Fruit fly (Drosophila melanogaster) whole organism, embryonic: ENCODE results near the gene CG13126.

Experiments
- Blimp-1 ChIP-seq: fragments of 200-800 bp; sonication (Bioruptor generic); optimal IDR thresholded peaks from 3 replicates; lab custom pipeline; 2018; ENCODE audit warnings: missing biosample characterization, missing genetic modification characterization, mild to moderate bottlenecking, moderate library complexity, missing genetic modification reagents
- C15 ChIP-seq: fragments of 200-800 bp; sonication (Bioruptor generic); IDR thresholded peaks from 3 replicates; pipeline ENCODE4 v1.3.6; 2022; ENCODE audit warnings: missing biosample characterization, missing genetic modification characterization
- CG1233 ChIP-seq: fragments of 200-800 bp; sonication (Bioruptor generic); optimal IDR thresholded peaks from 4 replicates; lab custom pipeline; 2018; ENCODE audit warnings: missing biosample characterization, mild to moderate bottlenecking, missing genetic modification characterization
- CG14050 ChIP-seq: fragments of 200-800 bp; sonication (Bioruptor generic); IDR thresholded peaks from 3 replicates; pipeline ENCODE4 v1.3.6; 2022; ENCODE audit warnings: missing biosample characterization, missing genetic modification characterization
- CG15479 ChIP-seq: fragments of 200-800 bp; sonication (Bioruptor generic); optimal IDR thresholded peaks from 3 replicates; lab custom pipeline; 2019; ENCODE audit warnings: missing biosample characterization, mild to moderate bottlenecking, missing genetic modification characterization, moderate library complexity
- CG17186 ChIP-seq: fragments of 200-800 bp; sonication (Bioruptor generic); optimal IDR thresholded peaks from 3 replicates; lab custom pipeline; 2017; ENCODE audit warnings: missing biosample characterization, missing genetic modification reagents, missing genetic modification characterization
- CG1792 ChIP-seq: fragments of 200-800 bp; sonication (Bioruptor generic); optimal IDR thresholded peaks from 2 replicates; lab custom pipeline; 2016; ENCODE audit warnings: missing biosample characterization, missing genetic modification characterization
- CG18011 ChIP-seq: fragments of 200-800 bp; sonication (Bioruptor generic); optimal IDR thresholded peaks from 2 replicates; lab custom pipeline; 2017; ENCODE audit warnings: missing biosample characterization, missing genetic modification characterization, mild to moderate bottlenecking, moderate library complexity, missing genotype
- CG18262 ChIP-seq: fragments of 200-800 bp; optimal IDR thresholded peaks from 3 replicates; lab custom pipeline; 2019; ENCODE audit warnings: missing biosample characterization, mild to moderate bottlenecking, missing genetic modification characterization, moderate library complexity
- CG30020 ChIP-seq: fragments of 200-800 bp; optimal IDR thresholded peaks from 2 replicates; lab custom pipeline; 2019; ENCODE audit warnings: missing biosample characterization, mild to moderate bottlenecking, missing genetic modification characterization, moderate library complexity
- CG31388 ChIP-seq: fragments of 200-800 bp; sonication (Bioruptor generic); optimal IDR thresholded peaks from 2 replicates; lab custom pipeline; 2016; ENCODE audit warnings: missing biosample characterization, missing genetic modification characterization
- CG3281 ChIP-seq: fragments of 200-800 bp; sonication (Bioruptor generic); optimal IDR thresholded peaks from 3 replicates; lab custom pipeline; 2017; ENCODE audit warnings: missing biosample characterization, mild to moderate bottlenecking, missing genetic modification characterization
- CG3726 ChIP-seq: fragments of 200-800 bp; sonication (Bioruptor generic); IDR thresholded peaks from 3 replicates; pipeline ENCODE4, ENCODE4 v1.3.6; 2022; ENCODE audit warnings: missing biosample characterization, missing genetic modification characterization
- CG4617 ChIP-seq: fragments of 200-800 bp; sonication (Bioruptor generic); optimal IDR thresholded peaks from 3 replicates; lab custom pipeline; 2016; ENCODE audit warnings: missing biosample characterization, missing genetic modification characterization, borderline replicate concordance
- CG7928 ChIP-seq: fragments of 200-800 bp; sonication (Bioruptor generic); optimal IDR thresholded peaks from 2 replicates; lab custom pipeline; 2017; ENCODE audit warnings: missing biosample characterization, mild to moderate bottlenecking, missing genetic modification characterization
- CG8089 ChIP-seq: fragments of 200-800 bp; sonication (Bioruptor generic); optimal IDR thresholded peaks from 3 replicates; lab custom pipeline; 2016; ENCODE audit warnings: missing biosample characterization, missing genetic modification characterization
- CG8944 ChIP-seq: fragments of 200-800 bp; sonication (Bioruptor generic); optimal IDR thresholded peaks from 3 replicates; lab custom pipeline; 2016; ENCODE audit warnings: missing biosample characterization, missing genetic modification characterization
- CTCF ChIP-seq: fragments of 200-800 bp; sonication (Bioruptor generic); optimal IDR thresholded peaks from 2 replicates; lab custom pipeline; 2017; ENCODE audit warnings: missing biosample characterization, mild to moderate bottlenecking, missing genetic modification characterization, moderate library complexity
- Dad ChIP-seq: fragments of 200-800 bp; sonication (Bioruptor generic); optimal IDR thresholded peaks from 3 replicates; lab custom pipeline; 2016; ENCODE audit warnings: missing biosample characterization, missing genetic modification characterization
- Dbx ChIP-seq: fragments of 200-800 bp; sonication (Bioruptor generic); IDR thresholded peaks from 3 replicates; pipeline ENCODE4 v1.3.6; 2022; ENCODE audit warnings: missing biosample characterization, missing genetic modification characterization
- Deaf1 ChIP-seq: fragments of 200-800 bp; optimal IDR thresholded peaks from 3 replicates; lab custom pipeline; 2019; ENCODE audit warnings: missing biosample characterization, mild to moderate bottlenecking, missing genetic modification characterization, moderate library complexity
- HLH3B ChIP-seq: fragments of 200-800 bp; sonication (Bioruptor generic); IDR thresholded peaks from 2 replicates; pipeline ENCODE4 v1.3.6; 2022; ENCODE audit warnings: missing biosample characterization, missing genetic modification characterization
- HLHmδ ChIP-seq: fragments of 200-800 bp; sonication (Bioruptor generic); optimal IDR thresholded peaks from 2 replicates; lab custom pipeline; 2018; ENCODE audit warnings: missing biosample characterization, mild to moderate bottlenecking, missing genetic modification characterization, moderate library complexity
- Hey ChIP-seq: fragments of 200-800 bp; sonication (Bioruptor generic); optimal IDR thresholded peaks from 3 replicates; lab custom pipeline; 2018; ENCODE audit warnings: missing biosample characterization, mild to moderate bottlenecking, missing genetic modification characterization
- Hmx ChIP-seq: fragments of 200-800 bp; sonication (Bioruptor generic); optimal IDR thresholded peaks from 2 replicates; lab custom pipeline; 2016; ENCODE audit warnings: missing biosample characterization, missing genetic modification characterization
- Kr ChIP-seq: fragments of 200-800 bp; sonication (Bioruptor generic); optimal IDR thresholded peaks from 2 replicates; lab custom pipeline; 2017; ENCODE audit warnings: missing biosample characterization, mild to moderate bottlenecking, missing genetic modification characterization
- MTF-1 ChIP-seq: fragments of 200-800 bp; sonication (Bioruptor generic); optimal IDR thresholded peaks from 2 replicates; lab custom pipeline; 2018; ENCODE audit warnings: missing biosample characterization, mild to moderate bottlenecking, missing genetic modification characterization, borderline replicate concordance
- Mes4 ChIP-seq: fragments of 200-800 bp; sonication (Bioruptor generic); optimal IDR thresholded peaks from 2 replicates; lab custom pipeline; 2016; ENCODE audit warnings: missing biosample characterization, missing genetic modification characterization
- Myb ChIP-seq: fragments of 200-800 bp; sonication (Bioruptor generic); optimal IDR thresholded peaks from 2 replicates; lab custom pipeline; 2016; ENCODE audit warnings: missing biosample characterization, missing genetic modification characterization
- Opbp ChIP-seq: fragments of 200-800 bp; sonication (Bioruptor generic); IDR thresholded peaks from 3 replicates; pipeline ENCODE4 v1.3.6; 2022; ENCODE audit warnings: missing biosample characterization, missing genetic modification characterization; ENCODE audit not compliant: partially characterized antibody
- Side ChIP-seq: fragments of 200-800 bp; sonication (Bioruptor generic); optimal IDR thresholded peaks from 2 replicates; lab custom pipeline; 2016; ENCODE audit warnings: missing biosample characterization, missing genetic modification characterization
- TFAM ChIP-seq: fragments of 200-800 bp; sonication (Bioruptor generic); optimal IDR thresholded peaks from 2 replicates; lab custom pipeline; 2017; ENCODE audit warnings: missing biosample characterization, missing genetic modification characterization, inconsistent platforms
- abd-A ChIP-seq: fragments of 200-800 bp; sonication (Bioruptor generic); optimal IDR thresholded peaks from 3 replicates; lab custom pipeline; 2019; ENCODE audit warnings: missing biosample characterization, mild to moderate bottlenecking, missing genetic modification characterization, moderate library complexity
- ac ChIP-seq: fragments of 200-800 bp; sonication (Bioruptor generic); optimal IDR thresholded peaks from 3 replicates; lab custom pipeline; 2017; ENCODE audit warnings: missing biosample characterization, mild to moderate bottlenecking, missing genetic modification characterization
- ara ChIP-seq: fragments of 200-800 bp; sonication (Bioruptor generic); IDR thresholded peaks from 2 replicates; pipeline ENCODE4 v1.3.6; 2022; ENCODE audit warnings: missing biosample characterization, missing genetic modification characterization
- chif ChIP-seq, 2 experiments: fragments of 200-800 bp; sonication (Bioruptor generic); optimal IDR thresholded peaks; 3 replicates each; lab custom pipeline; 2016; ENCODE audit warnings: missing biosample characterization in 2 of 2, missing genetic modification characterization in 2 of 2
- cwo ChIP-seq: fragments of 200-800 bp; sonication (Bioruptor generic); optimal IDR thresholded peaks from 3 replicates; lab custom pipeline; 2017; ENCODE audit warnings: missing biosample characterization, missing genetic modification characterization, mild to moderate bottlenecking, moderate library complexity, missing genetic modification reagents
- dati ChIP-seq: fragments of 200-800 bp; sonication (Bioruptor generic); IDR thresholded peaks from 2 replicates; pipeline ENCODE4 v1.3.6; 2022; ENCODE audit warnings: missing biosample characterization, missing genetic modification characterization
- dysf ChIP-seq: fragments of 200-800 bp; sonication (Bioruptor generic); IDR thresholded peaks from 3 replicates; pipeline ENCODE4 v1.3.6; 2022; ENCODE audit warnings: missing biosample characterization, missing genetic modification characterization
- gro ChIP-seq: fragments of 200-800 bp; sonication (Bioruptor generic); optimal IDR thresholded peaks from 2 replicates; lab custom pipeline; 2016; ENCODE audit warnings: missing biosample characterization, missing genetic modification characterization
- gsb-n ChIP-seq: fragments of 200-800 bp; sonication (Bioruptor generic); optimal IDR thresholded peaks from 3 replicates; lab custom pipeline; 2018; ENCODE audit warnings: missing biosample characterization, mild to moderate bottlenecking, missing genetic modification characterization
- jumu ChIP-seq: fragments of 200-800 bp; sonication (Bioruptor generic); optimal IDR thresholded peaks from 3 replicates; lab custom pipeline; 2016; ENCODE audit warnings: missing biosample characterization, missing genetic modification characterization
- maf-S ChIP-seq: fragments of 200-800 bp; sonication (Bioruptor generic); optimal IDR thresholded peaks from 2 replicates; lab custom pipeline; 2016; ENCODE audit warnings: missing biosample characterization, missing genetic modification characterization
- nerfin-1 ChIP-seq: fragments of 200-800 bp; sonication (Bioruptor generic); optimal IDR thresholded peaks from 3 replicates; lab custom pipeline; 2019; ENCODE audit warnings: missing biosample characterization, mild to moderate bottlenecking, missing genetic modification characterization, moderate library complexity
- nom ChIP-seq: fragments of 200-800 bp; sonication (Bioruptor generic); optimal IDR thresholded peaks from 2 replicates; lab custom pipeline; 2017; ENCODE audit warnings: missing biosample characterization, missing genetic modification characterization, mild to moderate bottlenecking, moderate library complexity, missing genetic modification reagents
- org-1 ChIP-seq: fragments of 200-800 bp; sonication (Bioruptor generic); optimal IDR thresholded peaks from 2 replicates; lab custom pipeline; 2017; ENCODE audit warnings: missing biosample characterization, missing genetic modification characterization
- otp ChIP-seq: fragments of 200-800 bp; sonication (Bioruptor generic); IDR thresholded peaks from 3 replicates; pipeline ENCODE4, ENCODE4 v1.3.6; 2022; ENCODE audit warnings: missing biosample characterization, missing genetic modification characterization
- pnt ChIP-seq: fragments of 200-800 bp; sonication (Bioruptor generic); optimal IDR thresholded peaks from 3 replicates; lab custom pipeline; 2016; ENCODE audit warnings: missing biosample characterization, missing genetic modification characterization
- sd ChIP-seq: fragments of 200-800 bp; sonication (Bioruptor generic); optimal IDR thresholded peaks from 3 replicates; lab custom pipeline; 2018; ENCODE audit warnings: missing biosample characterization, mild to moderate bottlenecking, missing genetic modification characterization, moderate library complexity
- shn ChIP-seq: fragments of 200-800 bp; sonication (Bioruptor generic); optimal IDR thresholded peaks from 3 replicates; lab custom pipeline; 2016; ENCODE audit warnings: missing biosample characterization, missing genetic modification characterization

CG13126 gene

DNA sequence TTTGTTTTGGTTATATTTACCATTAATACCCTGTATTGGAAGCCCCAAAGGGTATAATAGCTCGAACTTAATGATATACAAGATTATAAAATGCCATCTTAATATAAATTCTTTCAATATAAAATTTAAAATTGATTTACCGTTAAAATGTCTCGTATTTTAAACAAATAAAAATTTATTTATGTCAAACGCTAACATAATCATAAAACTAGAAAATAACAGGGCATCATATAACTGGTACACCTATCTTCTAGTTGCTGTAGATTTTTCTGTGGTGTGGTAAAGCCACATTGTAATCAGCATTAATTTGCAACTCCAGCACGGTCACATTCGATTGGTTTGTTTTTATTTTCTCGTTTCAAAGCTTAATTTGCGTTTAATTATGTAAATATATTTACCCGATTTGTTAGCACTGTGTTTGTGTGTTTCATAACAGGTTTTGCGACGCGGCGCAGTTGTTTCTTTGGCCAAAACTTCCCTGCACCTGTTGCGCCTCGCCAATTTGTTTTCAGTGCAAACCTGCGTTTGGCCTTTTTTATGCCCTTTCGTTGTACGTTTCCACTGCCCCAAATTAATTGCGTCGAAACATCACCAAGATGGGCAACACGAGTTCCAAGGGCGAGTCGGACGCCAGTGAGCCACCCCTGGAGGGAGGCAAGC is 3.1 kb upstream of the CG13126 start, which contains the start of the genes CG4658 and CG5846 (continued):
- TF ChIP-seq CG1233 (GFP tag; lab: Kevin White, UChicago) (peak; percentile 89), MTF-1 (GFP tag; lab: Kevin White, UChicago) (peak; percentile 77), abd-A (no peak), HLH3B (GFP tag; lab: Robert Waterston, UW) (peak; percentile 97), Hmx (peak; percentile 73), HLHmδ (GFP tag; lab: Kevin White, UChicago) (no peak), CG8944 (GFP tag; lab: Kevin White, UChicago) (peak; percentile 80), pnt (GFP tag; lab: Kevin White, UChicago) (peak; percentile 58), CG8089 (GFP tag; lab: Kevin White, UChicago) (peak; percentile 72), gro (GFP tag; lab: Kevin White, UChicago) (peak; percentile 52), C15 (GFP tag; lab: Robert Waterston, UW) (peak; percentile 78; the same call in 2 of the 3 replicates), sd (tag; lab: Kevin White, UChicago) (peak; percentile 84), Dbx (GFP tag; lab: Robert Waterston, UW) (peak; percentile 94), CG4617 (GFP tag; lab: Kevin White, UChicago) (peak; percentile 92), ara (GFP tag; lab: Robert Waterston, UW) (peak; percentile 95), Mes4 (peak; percentile 80), CG18262 (tag; lab: Kevin White, UChicago) (peak; percentile 97), gsb-n (tag; lab: Kevin White, UChicago) (peak; percentile 97), CG31388 (GFP tag; lab: Kevin White, UChicago) (peak; percentile 77), CG3726 (GFP tag; lab: Robert Waterston, UW) (peak; percentile 94), shn (GFP tag; lab: Kevin White, UChicago) (peak; percentile 79), Opbp (GFP tag; lab: Robert Waterston, UW) (no peak), Hey (tag; lab: Kevin White, UChicago) (no peak), CG15479 (GFP tag; lab: Kevin White, UChicago) (no peak), org-1 (GFP tag; lab: Kevin White, UChicago) (peak; percentile 85), nerfin-1 (peak; percentile 86), CG17186 (peak; percentile 65), otp (GFP tag; lab: Robert Waterston, UW) (peak; percentile 88), maf-S (GFP tag; lab: Kevin White, UChicago) (peak; percentile 62), CG1792 (GFP tag; lab: Kevin White, UChicago) (peak; percentile 5), nom (GFP tag; lab: Kevin White, UChicago) (peak; percentile 70), CG18011 (peak; percentile 82), TFAM (GFP tag; lab: Kevin White, UChicago) (peak; percentile 67), CG7928 (GFP tag; lab: Kevin White, UChicago) (peak; percentile 49), Dad (peak; percentile 17), Kr (GFP tag; lab: Kevin White, UChicago) (no peak), Deaf1 (tag; lab: Kevin White, UChicago) (peak; percentile 79), dysf (GFP tag; lab: Robert Waterston, UW) (peak; percentile 95), CG3281 (GFP tag; lab: Kevin White, UChicago) (peak; percentile 89), ac (GFP tag; lab: Kevin White, UChicago) (peak; percentile 56), jumu (GFP tag; lab: Kevin White, UChicago) (peak; percentile 57), Side (peak; percentile 54), Myb (peak; percentile 47), CTCF (GFP tag; lab: Kevin White, UChicago) (peak; percentile 33), CG14050 (GFP tag; lab: Robert Waterston, UW) (peak; percentile 90), Blimp-1 (peak; percentile 95), dati (peak; percentile 79), CG30020 (peak; percentile 78), chif (GFP tag; optimal IDR thresholded peaks at IDR 0.05; lab: Kevin White, UChicago) (peak; percentile 83 to 92), cwo (GFP tag; lab: Kevin White, UChicago) (peak; percentile 82)
